Worm (Caenorhabditis elegans) whole organism, L4 larva: Measurements from ENCODE around the gene K02E11.7.

ENCODE experiments used
- F49E8.2 ChIP-seq: sonication (generic microtip); optimal IDR thresholded peaks from 2 replicates; lab custom pipeline; 2016; ENCODE audit warnings: missing compliant biosample characterization, mild to moderate bottlenecking, missing genetic modification characterization, borderline replicate concordance
- arid-1 ChIP-seq: fragments of 200-800 bp; sonication (Bioruptor generic); conservative IDR thresholded peaks from 2 replicates; pipeline ENCODE4 v1.3.6; 2022; ENCODE audit warnings: missing genetic modification reagents, missing genetic modification characterization, missing compliant biosample characterization
- ceh-20 ChIP-seq: fragments of 200-800 bp; sonication (Bioruptor generic); IDR thresholded peaks from 2 replicates; pipeline ENCODE4 v1.3.6; 2022; ENCODE audit warnings: missing genetic modification reagents, missing genetic modification characterization, missing compliant biosample characterization
- lin-13 ChIP-seq: fragments of 150-350 bp; optimal IDR thresholded peaks from 2 replicates; lab custom pipeline; 2014; ENCODE audit warnings: missing biosample characterization, missing genetic modification reagents, missing genetic modification characterization
- ztf-11 ChIP-seq: fragments of 150-350 bp; optimal IDR thresholded peaks from 2 replicates; lab custom pipeline; 2014; ENCODE audit warnings: missing biosample characterization, missing genetic modification characterization

- TF ChIP-seq F49E8.2 (tag; lab: Kevin White, UChicago) (no peak), ztf-11 (no peak), lin-13 (no peak), ceh-20 (GFP tag; lab: Robert Waterston, UW) (no peak), arid-1 (no peak)
These were observed 13.4 kb downstream of the K02E11.7 start, which contains the start of gene K02E11.10 for ce11 chrV:14240694-14241201.
